Fruit fly (Drosophila melanogaster) whole organism, wandering third instar larva: ENCODE measurements around the gene CG12493.

Experiments used
- Hr78 ChIP-seq: fragments of >200 bp; optimal IDR thresholded peaks from 2 replicates; lab custom pipeline; 2017; ENCODE audit warnings: missing biosample characterization, missing genetic modification characterization
- Myc ChIP-seq: fragments of >200 bp; optimal IDR thresholded peaks from 2 replicates; lab custom pipeline; 2017
- ey ChIP-seq: fragments of 200-800 bp; sonication (Bioruptor generic); optimal IDR thresholded peaks from 2 replicates; lab custom pipeline; 2016; ENCODE audit warnings: missing biosample characterization, missing genetic modification characterization
- jim ChIP-seq: fragments of 175-275, 200-325 bp; sonication (Bioruptor generic); optimal IDR thresholded peaks from 2 replicates; lab custom pipeline; 2016; ENCODE audit warnings: missing biosample characterization, mild to moderate bottlenecking, missing genetic modification characterization
- usp ChIP-seq: fragments of >200 bp; optimal IDR thresholded peaks from 2 replicates; lab custom pipeline; 2017; ENCODE audit warnings: missing biosample characterization, missing genetic modification characterization

dm6 chr3L:4721886-4722285 is 31.7 kb downstream of the CG12493 start:
- TF ChIP-seq ey (no peak), jim (GFP tag; lab: Kevin White, UChicago) (no peak), Hr78 (GFP tag; lab: Kevin White, UChicago) (no peak), usp (GFP tag; lab: Kevin White, UChicago) (no peak), Myc (lab: Kevin White, UChicago) (no peak)
